Worm (Caenorhabditis elegans): ENCODE data around the gene W02B3.3.

ce11 chrIII:656660-657059 lies 11.6 kb downstream of the W02B3.3 start:
- TF ChIP-seq ceh-36 (tag; optimal IDR thresholded peaks at IDR 0.05) (no peak), scrt-1 (GFP tag; IDR thresholded peaks at IDR 0.05) (no peak), ama-1 (optimal IDR thresholded peaks at IDR 0.05) (no peak), aly-1 (tag; optimal IDR thresholded peaks at IDR 0.05) (no peak), hmg-4 (GFP tag; optimal IDR thresholded peaks at IDR 0.05) (no peak), pes-1 (GFP tag; IDR thresholded peaks at IDR 0.05) (no peak), flt-1 (GFP tag; IDR thresholded peaks at IDR 0.05) (no peak), sea-1 (GFP tag; conservative IDR thresholded peaks at IDR 0.05) (no peak), tra-4 (tag; optimal IDR thresholded peaks at IDR 0.05) (no peak), hmbx-1 (tag; optimal IDR thresholded peaks at IDR 0.05) (no peak), ceh-13 (GFP tag; optimal IDR thresholded peaks at IDR 0.05) (no peak)
